Worm (Caenorhabditis elegans) whole organism, young adult: ENCODE measurements around the gene cid-1.

Experiments
- Y56A3A.18 ChIP-seq: fragments of 200-800 bp; sonication (Bioruptor generic); IDR thresholded peaks from 2 replicates; pipeline ENCODE4 v1.3.6; 2022; ENCODE audit warnings: missing genetic modification reagents, missing genetic modification characterization, missing compliant biosample characterization
- attf-5 ChIP-seq: fragments of 200-800 bp; sonication (Bioruptor generic); optimal IDR thresholded peaks from 2 replicates; lab custom pipeline; 2018; ENCODE audit warnings: mild to moderate bottlenecking, missing genetic modification characterization, missing compliant biosample characterization
- ceh-100 ChIP-seq: fragments of 200-800 bp; sonication (Bioruptor generic); IDR thresholded peaks from 2 replicates; pipeline ENCODE4 v1.3.6; 2022; ENCODE audit warnings: missing genetic modification reagents, missing genetic modification characterization, missing compliant biosample characterization
- lir-1 ChIP-seq: fragments of 200-800 bp; sonication (Bioruptor generic); conservative IDR thresholded peaks from 2 replicates; pipeline ENCODE4 v1.3.6; 2022; ENCODE audit warnings: missing genetic modification reagents, missing genetic modification characterization, missing compliant biosample characterization
- snpc-1.3 ChIP-seq: sonication (generic microtip); optimal IDR thresholded peaks from 2 replicates; lab custom pipeline; 2017; ENCODE audit warnings: missing genetic modification characterization, mild to moderate bottlenecking, missing compliant biosample characterization, antibody characterized with exemption, moderate library complexity, missing genotype, missing genetic modification reagents; ENCODE audit not compliant: insufficient read depth

DNA sequence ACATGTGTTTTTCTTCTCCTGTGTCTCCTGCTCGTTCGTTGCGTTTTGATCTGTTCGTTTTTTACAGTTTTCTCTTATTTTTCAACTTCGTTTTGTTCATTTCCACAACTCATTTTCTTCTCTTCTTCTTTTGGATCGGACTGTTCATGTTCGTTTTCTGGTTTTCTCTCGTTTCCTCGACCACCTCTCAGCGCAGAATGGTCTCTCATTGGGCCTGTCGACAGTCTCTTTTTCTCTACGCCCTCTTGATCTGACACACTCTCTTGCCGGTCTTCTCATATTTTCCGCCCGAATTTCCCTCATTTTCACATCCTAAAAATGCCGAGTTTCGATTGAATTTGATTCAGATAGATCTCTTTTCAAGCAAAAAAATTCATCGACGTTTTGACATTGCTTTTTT lies 7.9 kb downstream of the cid-1 start:
- no peak for TF ChIP-seq snpc-1.3 (tag; lab: Kevin White, UChicago)
- no peak for TF ChIP-seq Y56A3A.18 (GFP tag; lab: Robert Waterston, UW)
- TF ChIP-seq attf-5 (GFP tag; lab: Kevin White, UChicago), result no peak
- no peak for TF ChIP-seq ceh-100 (GFP tag; lab: Robert Waterston, UW)
- TF ChIP-seq lir-1 (GFP tag; lab: Robert Waterston, UW), result no peak
